Worm (Caenorhabditis elegans) whole organism, midembryonic: ENCODE results near the gene gpa-2.

Experiments used
- T22C8.4 ChIP-seq: fragments of 200-800 bp; sonication (Bioruptor generic); IDR thresholded peaks from 2 replicates; pipeline ENCODE4 v1.3.6; 2022; ENCODE audit warnings: missing genetic modification characterization, missing compliant biosample characterization
- cog-1 ChIP-seq: sonication (generic microtip); optimal IDR thresholded peaks from 2 replicates; lab custom pipeline; 2016; ENCODE audit warnings: missing genetic modification characterization, missing compliant biosample characterization
- flt-1 ChIP-seq: fragments of 200-800 bp; sonication (Bioruptor generic); IDR thresholded peaks from 2 replicates; pipeline ENCODE4 v1.3.6; 2022; ENCODE audit warnings: missing genetic modification characterization, missing compliant biosample characterization
- klf-2 ChIP-seq: fragments of 200-800 bp; sonication (Bioruptor generic); conservative IDR thresholded peaks from 2 replicates; pipeline ENCODE4 v1.3.6; 2022; ENCODE audit warnings: missing genetic modification reagents, missing genetic modification characterization, missing compliant biosample characterization
- med-1 ChIP-seq: sonication (generic microtip); optimal IDR thresholded peaks from 2 replicates; lab custom pipeline; 2017; ENCODE audit warnings: missing genetic modification characterization, mild to moderate bottlenecking, missing compliant biosample characterization, antibody characterized with exemption, missing genetic modification reagents; ENCODE audit not compliant: insufficient read depth
- ref-1 ChIP-seq: fragments of 200-800 bp; sonication (Bioruptor generic); conservative IDR thresholded peaks from 2 replicates; pipeline ENCODE4 v1.3.6; 2022; ENCODE audit warnings: missing genetic modification reagents, missing genetic modification characterization, missing compliant biosample characterization
- tab-1 ChIP-seq: fragments of 200-800 bp; sonication (Bioruptor generic); IDR thresholded peaks from 2 replicates; pipeline ENCODE4 v1.3.6; 2022; ENCODE audit warnings: missing genetic modification characterization, missing compliant biosample characterization
- ztf-23 ChIP-seq: fragments of 200-800 bp; sonication (Bioruptor generic); IDR thresholded peaks from 2 replicates; pipeline ENCODE4 v1.3.6; 2022; ENCODE audit warnings: missing genetic modification reagents, missing genetic modification characterization, missing compliant biosample characterization
- ztf-29 ChIP-seq: fragments of 200-800 bp; sonication (Bioruptor generic); IDR thresholded peaks from 2 replicates; pipeline ENCODE4 v1.3.6; 2022; ENCODE audit warnings: missing genetic modification reagents, missing genetic modification characterization, missing compliant biosample characterization

gpa-2 gene

DNA sequence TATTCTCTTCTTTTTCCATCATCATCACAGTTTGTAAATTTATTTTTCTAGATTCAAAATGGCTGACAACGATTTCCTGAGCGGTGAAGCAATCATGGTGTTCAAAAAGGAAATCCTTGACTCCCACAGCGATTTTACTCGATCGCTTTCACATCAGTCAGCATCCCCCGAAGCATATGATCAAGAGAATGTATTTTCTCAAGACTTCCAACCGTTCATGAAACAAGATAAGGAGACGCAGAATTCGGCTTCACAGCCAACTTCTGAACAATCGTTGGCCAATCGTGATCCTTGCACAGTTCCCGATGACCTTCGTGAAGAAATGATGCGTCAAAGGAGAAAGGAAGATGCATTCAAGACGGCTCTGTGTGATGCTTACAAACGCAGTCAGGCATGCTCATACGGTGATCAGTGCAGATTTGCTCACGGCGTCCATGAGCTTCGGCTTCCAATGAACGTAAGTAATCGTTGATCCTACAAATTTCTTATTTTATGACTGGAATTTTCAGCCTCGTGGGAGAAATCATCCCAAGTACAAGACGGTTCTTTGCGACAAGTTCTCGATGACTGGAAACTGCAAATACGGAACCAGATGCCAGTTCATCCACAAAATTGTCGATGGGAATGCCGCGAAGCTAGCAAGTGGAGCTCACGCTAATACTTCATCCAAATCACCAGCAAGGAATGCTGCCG, 43.4 kb downstream of the gpa-2 start, which contains the start of gene pos-1:
pos-1 (plus strand) TSS at position 51 of the 693 bp plus-strand sequence.
- TF ChIP-seq ztf-29 (GFP tag; lab: Robert Waterston, UW) (no peak), klf-2 (GFP tag; lab: Robert Waterston, UW) (no peak), ref-1 (GFP tag; lab: Robert Waterston, UW) (no peak), cog-1 (no peak), flt-1 (GFP tag; lab: Robert Waterston, UW) (no peak), ztf-23 (GFP tag; lab: Robert Waterston, UW) (no peak), med-1 (GFP tag; lab: Kevin White, UChicago) (no peak), tab-1 (GFP tag; lab: Robert Waterston, UW) (no peak), T22C8.4 (no peak)

DNA sequence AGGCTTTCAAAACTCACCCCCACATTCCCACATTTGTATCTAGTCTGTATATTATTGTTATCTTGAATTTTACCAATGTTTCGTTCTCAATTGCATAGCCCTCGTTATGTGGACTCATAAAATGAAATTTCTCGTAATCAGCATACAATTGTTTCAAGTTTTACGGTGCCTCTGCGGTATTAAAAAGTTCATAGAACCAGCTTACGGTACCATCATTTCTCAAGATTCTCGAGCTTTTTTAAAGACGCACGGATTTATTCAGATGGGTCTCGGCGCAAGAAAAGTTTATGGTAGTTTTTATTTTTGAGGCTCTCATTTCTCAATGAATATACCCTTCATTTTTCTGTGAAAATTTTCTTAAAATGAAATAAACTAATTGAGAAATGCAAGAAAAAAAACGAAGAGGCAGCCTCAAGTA, 44.3 kb downstream of the gpa-2 start:
- TF ChIP-seq klf-2 (GFP tag; lab: Robert Waterston, UW): no peak
- TF ChIP-seq med-1 (GFP tag; lab: Kevin White, UChicago): no peak
- TF ChIP-seq tab-1 (GFP tag; lab: Robert Waterston, UW): no peak
- no peak for TF ChIP-seq flt-1 (GFP tag; lab: Robert Waterston, UW)
- TF ChIP-seq ztf-23 (GFP tag; lab: Robert Waterston, UW): no peak
- no peak for TF ChIP-seq ztf-29 (GFP tag; lab: Robert Waterston, UW)
- no peak for TF ChIP-seq ref-1 (GFP tag; lab: Robert Waterston, UW)
- no peak for TF ChIP-seq cog-1
- no peak for TF ChIP-seq T22C8.4

DNA sequence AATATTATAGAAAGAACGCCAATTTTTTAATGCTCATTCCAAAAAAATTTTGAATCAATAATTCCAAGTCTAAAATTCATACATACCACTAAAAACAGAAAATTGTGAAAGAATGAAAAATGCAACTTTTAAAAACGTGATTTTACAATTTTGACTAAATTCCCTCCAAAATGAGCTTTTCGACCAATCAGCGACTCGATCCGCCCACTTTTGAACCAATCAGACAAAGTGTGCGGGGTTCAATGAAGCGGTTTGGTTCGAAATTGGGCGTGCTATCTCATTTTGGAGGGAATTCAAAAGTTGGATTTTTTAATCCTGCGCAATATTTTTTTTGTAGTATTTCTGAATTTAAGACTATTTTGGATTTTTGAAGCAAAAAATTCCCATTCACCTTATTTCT, 46.5 kb downstream of the gpa-2 start:
- no peak for TF ChIP-seq T22C8.4
- TF ChIP-seq flt-1 (GFP tag; lab: Robert Waterston, UW): no peak
- no peak for TF ChIP-seq ref-1 (GFP tag; lab: Robert Waterston, UW)
- TF ChIP-seq klf-2 (GFP tag; lab: Robert Waterston, UW): no peak
- no peak for TF ChIP-seq cog-1
